Fruit fly (Drosophila melanogaster) whole organism, embryonic: ENCODE results near the gene Hesr.

Source experiments
- ATbp ChIP-seq: fragments of 200-800 bp; sonication (Bioruptor generic); optimal IDR thresholded peaks from 2 replicates; lab custom pipeline; 2017; ENCODE audit warnings: missing biosample characterization, mild to moderate bottlenecking, missing genetic modification characterization, missing genetic modification reagents
- CG3726 ChIP-seq: fragments of 200-800 bp; sonication (Bioruptor generic); IDR thresholded peaks from 3 replicates; pipeline ENCODE4, ENCODE4 v1.3.6; 2022; ENCODE audit warnings: missing biosample characterization, missing genetic modification characterization
- CG43689 ChIP-seq: fragments of 200-800 bp; sonication (Bioruptor generic); IDR thresholded peaks from 2 replicates; pipeline ENCODE4 v1.3.6; 2022; ENCODE audit warnings: missing biosample characterization, missing genetic modification characterization
- bigmax ChIP-seq: fragments of 200-800 bp; sonication (Bioruptor generic); optimal IDR thresholded peaks from 2 replicates; lab custom pipeline; 2018; ENCODE audit warnings: missing biosample characterization, mild to moderate bottlenecking, missing genetic modification characterization
- bsh ChIP-seq, 2 experiments: fragments of 200-800 bp; sonication (Bioruptor generic); optimal IDR thresholded peaks; 2 replicates each; lab custom pipeline; 2017 to 2018; ENCODE audit warnings: mild to moderate bottlenecking in 2 of 2, missing biosample characterization in 2 of 2, missing genetic modification characterization in 2 of 2, moderate library complexity in 1 of 2
- pnt ChIP-seq: fragments of 200-800 bp; sonication (Bioruptor generic); optimal IDR thresholded peaks from 3 replicates; lab custom pipeline; 2016; ENCODE audit warnings: missing biosample characterization, missing genetic modification characterization

DNA sequence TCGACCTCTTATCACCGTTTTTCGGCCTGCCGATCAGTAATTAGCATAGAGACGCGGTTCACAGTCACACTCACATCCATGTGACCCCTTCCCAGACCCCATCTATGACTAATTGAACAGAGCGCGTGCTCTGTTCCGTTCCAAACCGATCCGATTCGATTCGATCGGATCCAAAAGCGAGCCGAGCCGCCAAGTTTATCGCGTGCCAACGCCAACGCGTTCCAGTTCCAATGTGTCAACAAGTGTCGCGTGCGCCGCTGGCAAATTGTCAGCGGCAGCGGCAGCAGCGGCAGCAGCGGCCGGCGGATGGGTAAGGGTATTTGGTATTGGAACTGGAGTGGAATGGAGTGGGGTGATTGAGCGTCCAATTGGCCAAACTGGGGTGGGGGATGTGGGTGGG is 43.3 kb upstream of the Hesr start:
- TF ChIP-seq bigmax (no peak), CG3726 (GFP tag; lab: Robert Waterston, UW) (no peak), ATbp (no peak), bsh (GFP tag; optimal IDR thresholded peaks at IDR 0.05; lab: Kevin White, UChicago) (no peak), CG43689 (GFP tag; lab: Robert Waterston, UW) (no peak), pnt (GFP tag; lab: Kevin White, UChicago) (no peak)
